Worm (Caenorhabditis elegans) whole organism, late embryonic: ENCODE results near the gene Y43F8B.17.

Source experiments
- C08G9.2 ChIP-seq: sonication (generic microtip); optimal IDR thresholded peaks from 2 replicates; lab custom pipeline; 2016; ENCODE audit warnings: mild to moderate bottlenecking, missing genetic modification characterization, moderate library complexity, missing compliant biosample characterization
- C38D4.7 ChIP-seq: fragments of 200-800 bp; sonication (Bioruptor generic); optimal IDR thresholded peaks from 2 replicates; lab custom pipeline; 2018; ENCODE audit warnings: mild to moderate bottlenecking, missing genetic modification characterization, moderate library complexity, missing compliant biosample characterization
- K02D7.2 ChIP-seq: sonication (generic microtip); optimal IDR thresholded peaks from 2 replicates; lab custom pipeline; 2017; ENCODE audit warnings: mild to moderate bottlenecking, missing genetic modification characterization, missing compliant biosample characterization
- K09A11.1 ChIP-seq: sonication (generic microtip); optimal IDR thresholded peaks from 2 replicates; lab custom pipeline; 2017; ENCODE audit warnings: antibody characterized with exemption, mild to moderate bottlenecking, missing genetic modification characterization, missing compliant biosample characterization; ENCODE audit not compliant: insufficient read depth
- T23F11.4 ChIP-seq: fragments of 200-800 bp; sonication (Bioruptor generic); optimal IDR thresholded peaks from 2 replicates; lab custom pipeline; 2018; ENCODE audit warnings: mild to moderate bottlenecking, missing genetic modification characterization, missing compliant biosample characterization
- Y22D7AL.16 ChIP-seq: sonication (generic microtip); optimal IDR thresholded peaks from 2 replicates; lab custom pipeline; 2016; ENCODE audit warnings: missing genetic modification characterization, missing compliant biosample characterization
- ahr-1 ChIP-seq: sonication (generic microtip); optimal IDR thresholded peaks from 2 replicates; lab custom pipeline; 2016; ENCODE audit warnings: missing genetic modification characterization, missing compliant biosample characterization
- ama-1 ChIP-seq: fragments of 150-350 bp; optimal IDR thresholded peaks from 2 replicates; lab custom pipeline; 2014
- ceh-14 ChIP-seq: sonication (generic microtip); optimal IDR thresholded peaks from 2 replicates; lab custom pipeline; 2016; ENCODE audit warnings: missing genotype, missing genetic modification characterization, missing compliant biosample characterization
- ceh-18 ChIP-seq: sonication (generic microtip); optimal IDR thresholded peaks from 2 replicates; lab custom pipeline; 2016; ENCODE audit warnings: missing genetic modification characterization, missing compliant biosample characterization
- ceh-19 ChIP-seq: fragments of 200-800 bp; sonication (Bioruptor generic); optimal IDR thresholded peaks from 2 replicates; lab custom pipeline; 2018; ENCODE audit warnings: mild to moderate bottlenecking, missing genetic modification characterization, missing compliant biosample characterization
- ceh-2 ChIP-seq: sonication (generic microtip); optimal IDR thresholded peaks from 2 replicates; lab custom pipeline; 2016; ENCODE audit warnings: missing genotype, missing genetic modification characterization, missing compliant biosample characterization
- ceh-22 ChIP-seq: sonication (generic microtip); optimal IDR thresholded peaks from 2 replicates; lab custom pipeline; 2017; ENCODE audit warnings: missing biosample characterization, missing genetic modification characterization
- ceh-24 ChIP-seq: sonication (generic microtip); optimal IDR thresholded peaks from 2 replicates; lab custom pipeline; 2016; ENCODE audit warnings: mild to moderate bottlenecking, missing genetic modification characterization, missing compliant biosample characterization
- ceh-30 ChIP-seq: fragments of 150-350 bp; optimal IDR thresholded peaks from 2 replicates; lab custom pipeline; 2014; ENCODE audit warnings: missing biosample characterization, missing genetic modification characterization
- ceh-31 ChIP-seq: sonication (generic microtip); optimal IDR thresholded peaks from 2 replicates; lab custom pipeline; 2016; ENCODE audit warnings: missing genetic modification characterization, missing compliant biosample characterization
- ceh-45 ChIP-seq: fragments of 200-800 bp; sonication (Bioruptor generic); IDR thresholded peaks from 2 replicates; pipeline ENCODE4 v1.3.6; 2022; ENCODE audit warnings: missing genetic modification reagents, missing genetic modification characterization, missing compliant biosample characterization
- ceh-6 ChIP-seq: fragments of 200-800 bp; sonication (Bioruptor generic); optimal IDR thresholded peaks from 2 replicates; lab custom pipeline; 2018; ENCODE audit warnings: mild to moderate bottlenecking, missing genetic modification characterization, missing compliant biosample characterization
- dmd-4 ChIP-seq: sonication (generic microtip); optimal IDR thresholded peaks from 2 replicates; lab custom pipeline; 2016; ENCODE audit warnings: borderline replicate concordance, missing genetic modification characterization, missing compliant biosample characterization
- dve-1 ChIP-seq: sonication (generic microtip); optimal IDR thresholded peaks from 2 replicates; lab custom pipeline; 2017; ENCODE audit warnings: antibody characterized with exemption, mild to moderate bottlenecking, missing genetic modification characterization, missing compliant biosample characterization
- ets-4 ChIP-seq: sonication (generic microtip); optimal IDR thresholded peaks from 2 replicates; lab custom pipeline; 2016; ENCODE audit warnings: missing genetic modification characterization, missing compliant biosample characterization
- fax-1 ChIP-seq: sonication (generic microtip); optimal IDR thresholded peaks from 2 replicates; lab custom pipeline; 2016; ENCODE audit warnings: missing genotype, missing genetic modification characterization, missing compliant biosample characterization
- fkh-10 ChIP-seq: fragments of 150-350 bp; optimal IDR thresholded peaks from 2 replicates; lab custom pipeline; 2014; ENCODE audit warnings: missing biosample characterization, missing genetic modification reagents, missing genetic modification characterization
- hlh-8 ChIP-seq: sonication (generic microtip); optimal IDR thresholded peaks from 2 replicates; lab custom pipeline; 2016; ENCODE audit warnings: missing genotype, missing genetic modification characterization, missing compliant biosample characterization
- lim-6 ChIP-seq: sonication (generic microtip); optimal IDR thresholded peaks from 2 replicates; lab custom pipeline; 2016; ENCODE audit warnings: missing genetic modification characterization, missing compliant biosample characterization
- lin-11 ChIP-seq: fragments of 200-800 bp; sonication (Bioruptor generic); optimal IDR thresholded peaks from 2 replicates; lab custom pipeline; 2018; ENCODE audit warnings: mild to moderate bottlenecking, missing genetic modification characterization, missing compliant biosample characterization
- mec-3 ChIP-seq: sonication (generic microtip); optimal IDR thresholded peaks from 2 replicates; lab custom pipeline; 2016; ENCODE audit warnings: borderline replicate concordance, missing genetic modification characterization, missing compliant biosample characterization
- npax-4 ChIP-seq: sonication (generic microtip); optimal IDR thresholded peaks from 2 replicates; lab custom pipeline; 2016; ENCODE audit warnings: missing genetic modification characterization, missing compliant biosample characterization
- odd-2 ChIP-seq: sonication (generic microtip); optimal IDR thresholded peaks from 2 replicates; lab custom pipeline; 2017; ENCODE audit warnings: antibody characterized with exemption, mild to moderate bottlenecking, missing genetic modification characterization, missing compliant biosample characterization
- pag-3 ChIP-seq: sonication (generic microtip); optimal IDR thresholded peaks from 2 replicates; lab custom pipeline; 2016; ENCODE audit warnings: missing compliant biosample characterization, missing genetic modification characterization, borderline replicate concordance
- ref-2 ChIP-seq: sonication (generic microtip); optimal IDR thresholded peaks from 2 replicates; lab custom pipeline; 2016; ENCODE audit warnings: missing genetic modification characterization, missing compliant biosample characterization
- rnt-1 ChIP-seq: sonication (generic microtip); optimal IDR thresholded peaks from 2 replicates; lab custom pipeline; 2016; ENCODE audit warnings: missing genetic modification characterization, missing compliant biosample characterization
- sdc-2 ChIP-seq: sonication (generic microtip); optimal IDR thresholded peaks from 2 replicates; lab custom pipeline; 2016; ENCODE audit warnings: missing genotype, missing genetic modification characterization, missing compliant biosample characterization
- sox-2 ChIP-seq: fragments of 200-800 bp; sonication (Bioruptor generic); IDR thresholded peaks from 2 replicates; pipeline ENCODE4 v1.3.6; 2022; ENCODE audit warnings: missing genetic modification reagents, missing genetic modification characterization, missing compliant biosample characterization
- sox-4 ChIP-seq: sonication (generic microtip); optimal IDR thresholded peaks from 2 replicates; lab custom pipeline; 2017; ENCODE audit warnings: mild to moderate bottlenecking, missing genetic modification characterization, inconsistent platforms, missing compliant biosample characterization
- ttx-3 ChIP-seq: sonication (generic microtip); optimal IDR thresholded peaks from 2 replicates; lab custom pipeline; 2016; ENCODE audit warnings: missing genetic modification reagents, missing genetic modification characterization, missing compliant biosample characterization
- unc-55 ChIP-seq: sonication (generic microtip); optimal IDR thresholded peaks from 2 replicates; lab custom pipeline; 2017; ENCODE audit warnings: missing biosample characterization, missing genetic modification reagents, missing genetic modification characterization
- unc-86 ChIP-seq: sonication (generic microtip); optimal IDR thresholded peaks from 2 replicates; lab custom pipeline; 2016; ENCODE audit warnings: missing genetic modification characterization, missing compliant biosample characterization
- zip-5 ChIP-seq: sonication (generic microtip); optimal IDR thresholded peaks from 2 replicates; lab custom pipeline; 2016; ENCODE audit warnings: missing genetic modification characterization, missing compliant biosample characterization
- ztf-16 ChIP-seq: sonication (generic microtip); optimal IDR thresholded peaks from 2 replicates; lab custom pipeline; 2017; ENCODE audit warnings: missing genetic modification characterization, missing compliant biosample characterization

The Y43F8B.17 gene

ce11 chrV:19482535-19482934, 2.0 kb upstream of the Y43F8B.17 start, which contains the start of gene Y43F8B.22:
Y43F8B.22 (plus strand) TSS chrV:19482835.
- TF ChIP-seq ceh-14 (no peak), ceh-2 (no peak), ztf-16 (no peak), ets-4 (tag; lab: Kevin White, UChicago) (no peak), ref-2 (no peak), ttx-3 (tag; lab: Kevin White, UChicago) (no peak), C38D4.7 (GFP tag; lab: Kevin White, UChicago) (no peak), ama-1 (lab: Kevin White, UChicago) (no peak), odd-2 (tag; lab: Kevin White, UChicago) (no peak), unc-86 (tag; lab: Kevin White, UChicago) (no peak), fax-1 (tag; lab: Kevin White, UChicago) (no peak)
- TF ChIP-seq, all 69 proteins: peak for 0

- TF ChIP-seq dmd-4 (tag; lab: Kevin White, UChicago), result no peak
- no peak for TF ChIP-seq npax-4
- TF ChIP-seq odd-2 (tag; lab: Kevin White, UChicago), result no peak
- TF ChIP-seq ceh-22, result no peak
- TF ChIP-seq ceh-18 (tag; lab: Kevin White, UChicago), result no peak
- no peak for TF ChIP-seq C08G9.2
- no peak for TF ChIP-seq fkh-10 (GFP tag; lab: Kevin White, UChicago)
- TF ChIP-seq ahr-1 (tag; lab: Kevin White, UChicago), result no peak
Observed at ce11 chrV:19485261-19485660, 740 bp downstream of the Y43F8B.17 start, which contains the start of gene Y43F8B.28. Y43F8B.28 (plus strand) TSS chrV:19485319.

DNA sequence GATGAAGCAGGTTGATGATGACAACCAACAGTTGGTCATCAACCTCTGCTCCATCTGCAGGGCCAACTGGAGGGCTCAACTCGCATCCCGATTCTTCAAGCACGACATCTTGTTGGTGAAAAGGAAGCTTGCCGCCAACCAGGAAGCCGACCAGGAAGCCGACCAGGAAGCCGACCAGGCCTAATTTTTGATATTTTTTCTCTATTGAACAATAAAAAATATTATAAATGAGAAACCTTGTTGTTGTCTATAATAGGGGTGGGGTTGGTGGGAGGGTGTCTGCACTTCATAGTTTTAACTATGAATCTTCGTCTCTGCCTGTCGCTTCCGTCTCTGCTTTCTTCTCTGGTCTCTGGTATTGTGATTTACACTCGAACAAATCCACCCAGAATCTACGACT, 1.2 kb downstream of the Y43F8B.17 start, which contains the start of gene Y43F8B.18:
Y43F8B.18 (plus strand) TSS at position 301 of the 400 bp plus-strand sequence.
- no peak for TF ChIP-seq Y22D7AL.16 (tag; lab: Kevin White, UChicago)
- no peak for TF ChIP-seq ceh-18 (tag; lab: Kevin White, UChicago)
- no peak for TF ChIP-seq sdc-2 (tag; lab: Kevin White, UChicago)
- TF ChIP-seq ahr-1 (tag; lab: Kevin White, UChicago), result no peak
- no peak for TF ChIP-seq ceh-45 (GFP tag; lab: Robert Waterston, UW)
- TF ChIP-seq ama-1 (lab: Kevin White, UChicago), result no peak
- TF ChIP-seq ceh-24 (tag; lab: Kevin White, UChicago), result no peak
- no peak for TF ChIP-seq mec-3 (tag; lab: Kevin White, UChicago)
- TF ChIP-seq lim-6 (tag; lab: Kevin White, UChicago), result no peak
- no peak for TF ChIP-seq sox-4 (tag; lab: Kevin White, UChicago)
- no peak for TF ChIP-seq zip-5 (tag; lab: Kevin White, UChicago)
- no peak for TF ChIP-seq ref-2
- TF ChIP-seq rnt-1 (tag; lab: Kevin White, UChicago), result no peak
- no peak for TF ChIP-seq T23F11.4
- TF ChIP-seq dmd-4 (tag; lab: Kevin White, UChicago), result no peak
- no peak for TF ChIP-seq K02D7.2 (tag; lab: Kevin White, UChicago)
- no peak for TF ChIP-seq fkh-10 (GFP tag; lab: Kevin White, UChicago)
- TF ChIP-seq ceh-14, result no peak

ce11 chrV:19490461-19490860, 5.9 kb downstream of the Y43F8B.17 start, which contains the start of gene Y43F8B.7:
Y43F8B.7 (plus strand) TSS chrV:19490761.
- no peak for TF ChIP-seq pag-3 (tag; lab: Kevin White, UChicago)
- no peak for TF ChIP-seq dve-1 (tag; lab: Kevin White, UChicago)
- TF ChIP-seq ceh-19 (GFP tag; lab: Kevin White, UChicago), result no peak
- TF ChIP-seq dmd-4 (tag; lab: Kevin White, UChicago), result no peak
- no peak for TF ChIP-seq ceh-30 (tag; lab: Kevin White, UChicago)

DNA sequence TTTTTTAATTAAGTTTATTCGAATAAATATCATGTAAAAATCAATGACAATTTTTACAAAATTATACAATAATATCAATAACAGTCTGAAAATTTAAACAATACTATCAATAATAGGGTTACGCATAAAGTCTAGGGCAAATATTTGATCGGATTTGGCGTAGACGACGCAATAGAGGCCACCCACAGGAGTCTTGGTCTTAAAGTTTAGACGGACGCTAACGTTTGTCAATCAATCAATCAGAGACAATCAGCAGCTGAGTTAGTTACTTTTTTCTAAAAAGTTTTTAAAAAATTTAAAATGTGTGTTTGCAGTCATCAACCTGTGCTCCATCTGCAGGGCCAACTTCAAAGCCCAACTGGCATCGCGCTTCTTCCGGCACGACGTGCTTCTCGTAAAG, 6.8 kb downstream of the Y43F8B.17 start, which contains the start of gene Y43F8B.29:
Y43F8B.29 (plus strand) TSS at position 301 of the 400 bp plus-strand sequence.
- TF ChIP-seq K09A11.1 (tag; lab: Kevin White, UChicago) (no peak), sox-2 (no peak), C08G9.2 (no peak), ceh-31 (tag; lab: Kevin White, UChicago) (no peak), ztf-16 (no peak), ceh-19 (GFP tag; lab: Kevin White, UChicago) (no peak), ceh-6 (GFP tag; lab: Kevin White, UChicago) (no peak), lin-11 (no peak), unc-55 (no peak), ceh-24 (tag; lab: Kevin White, UChicago) (no peak), hlh-8 (tag; lab: Kevin White, UChicago) (no peak)
- TF ChIP-seq, all 69 proteins: peak for 0
